Worm (Caenorhabditis elegans): ENCODE data around the gene vha-15.

Gene vha-15

DNA sequence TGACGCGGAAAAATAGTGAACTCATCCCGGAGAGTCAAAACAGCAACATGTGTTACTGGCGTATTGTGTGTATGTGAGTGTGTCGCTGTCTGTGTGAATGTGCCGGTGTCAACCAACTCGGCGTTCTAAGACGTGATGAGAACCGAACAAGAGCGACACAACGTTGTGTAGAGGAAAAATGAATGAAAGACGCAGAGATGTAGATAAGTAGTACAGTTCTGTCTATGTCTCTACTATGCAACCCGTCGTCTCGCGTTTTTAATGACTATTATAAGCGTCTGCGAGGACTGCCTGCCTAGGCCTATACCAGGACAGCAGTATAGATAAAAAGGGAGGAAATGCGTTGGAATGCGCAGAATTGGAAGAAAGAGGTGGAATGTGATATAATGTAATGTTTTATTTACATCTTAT lies 50.3 kb downstream of the vha-15 start:
- no peak for TF ChIP-seq scrt-1 (GFP tag; IDR thresholded peaks at IDR 0.05)
- TF ChIP-seq F13C5.2 (tag; optimal IDR thresholded peaks at IDR 0.05) = peak; percentile 9
- peak; percentile 67 for TF ChIP-seq hmg-4 (GFP tag; optimal IDR thresholded peaks at IDR 0.05)

All from whole organism, early embryonic.